Worm (Caenorhabditis elegans): ENCODE results near the gene srg-58.

- TF ChIP-seq ZK546.5 (tag; optimal IDR thresholded peaks at IDR 0.05) (no peak), lin-13 (GFP tag; optimal IDR thresholded peaks at IDR 0.05) (no peak), ztf-1 (GFP tag; conservative IDR thresholded peaks at IDR 0.05) (no peak), unc-39 (tag; optimal IDR thresholded peaks at IDR 0.05) (no peak), skn-1 (tag; optimal IDR thresholded peaks at IDR 0.05) (no peak), nhr-12 (tag; optimal IDR thresholded peaks at IDR 0.05) (no peak)
These were observed 8.1 kb upstream of the srg-58 start, which contains the start of gene R05D8.9 for ce11 chrV:2767465-2767864.
